Worm (Caenorhabditis elegans): ENCODE results near the gene msp-76.

msp-76 gene

DNA sequence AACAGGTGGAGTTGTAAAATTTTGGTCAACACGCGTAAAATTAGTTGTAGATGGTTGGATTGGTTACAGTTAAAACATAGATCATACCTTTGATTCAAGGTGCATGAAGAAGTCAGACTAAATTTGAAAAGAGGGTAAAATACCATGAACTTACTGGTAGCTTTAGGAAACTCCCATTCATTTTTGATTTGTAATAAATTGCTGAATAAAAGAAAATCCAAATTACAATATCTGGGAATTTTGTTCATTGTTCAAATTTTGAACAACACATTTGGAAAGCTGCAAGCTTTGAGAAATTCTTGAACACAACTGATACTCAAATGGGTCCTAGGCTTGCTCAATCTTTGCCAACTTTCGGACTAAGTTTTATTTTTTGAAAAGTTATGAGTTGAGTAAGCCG is 10.8 kb upstream of the msp-76 start:
- TF ChIP-seq dmd-4 (tag; optimal IDR thresholded peaks at IDR 0.05), result no peak
- no peak for TF ChIP-seq nhr-21 (tag; optimal IDR thresholded peaks at IDR 0.05)
- TF ChIP-seq skn-1 (tag; optimal IDR thresholded peaks at IDR 0.05), result no peak
- TF ChIP-seq nhr-129 (tag; optimal IDR thresholded peaks at IDR 0.05), result no peak
- TF ChIP-seq sma-3 (GFP tag; optimal IDR thresholded peaks at IDR 0.05), result no peak
- no peak for TF ChIP-seq C34F6.9 (tag; optimal IDR thresholded peaks at IDR 0.05)
- no peak for TF ChIP-seq fos-1 (tag; optimal IDR thresholded peaks at IDR 0.05)
- TF ChIP-seq unc-39 (tag; optimal IDR thresholded peaks at IDR 0.05), result no peak
- no peak for TF ChIP-seq nhr-10 (tag; optimal IDR thresholded peaks at IDR 0.05)
- no peak for TF ChIP-seq sma-9 (GFP tag; optimal IDR thresholded peaks at IDR 0.05)
- no peak for TF ChIP-seq sma-9 (tag; optimal IDR thresholded peaks at IDR 0.05)
- TF ChIP-seq ztf-1 (GFP tag; conservative IDR thresholded peaks at IDR 0.05), result no peak
- no peak for TF ChIP-seq gmeb-1 (tag; optimal IDR thresholded peaks at IDR 0.05)
- TF ChIP-seq Y55F3AM.14 (GFP tag; optimal IDR thresholded peaks at IDR 0.05), result no peak
- TF ChIP-seq mbf-1 (tag; optimal IDR thresholded peaks at IDR 0.05), result no peak

DNA sequence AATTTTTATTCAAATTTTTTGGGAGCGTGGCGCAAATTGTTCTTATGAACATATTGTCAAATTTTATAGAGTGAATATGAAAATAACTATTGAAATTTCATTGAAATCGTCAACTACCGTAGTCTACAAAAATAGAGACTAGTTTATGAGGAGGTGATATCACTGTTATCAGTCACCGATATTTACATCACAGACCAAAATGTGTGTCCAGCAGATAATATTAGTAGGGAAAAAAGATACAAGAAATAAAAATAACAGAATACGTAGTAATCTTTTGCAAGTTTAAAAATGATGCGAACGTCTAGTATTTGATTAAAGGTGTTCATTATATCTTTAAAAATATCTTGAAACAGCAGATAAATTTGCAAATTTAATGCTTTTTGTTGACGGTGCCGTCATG is 9.5 kb upstream of the msp-76 start:
- no peak for TF ChIP-seq nhr-23 (tag; optimal IDR thresholded peaks at IDR 0.05)
- no peak for TF ChIP-seq peb-1 (tag; optimal IDR thresholded peaks at IDR 0.05)
- TF ChIP-seq R02D3.7 (tag; optimal IDR thresholded peaks at IDR 0.05), result no peak
- no peak for TF ChIP-seq ztf-1 (GFP tag; conservative IDR thresholded peaks at IDR 0.05)
- no peak for TF ChIP-seq snpc-4 (tag; optimal IDR thresholded peaks at IDR 0.05)
- no peak for TF ChIP-seq unc-39 (tag; optimal IDR thresholded peaks at IDR 0.05)
- TF ChIP-seq lin-11 (tag; optimal IDR thresholded peaks at IDR 0.05), result no peak
- TF ChIP-seq nhr-77 (tag; optimal IDR thresholded peaks at IDR 0.05), result no peak
- TF ChIP-seq blmp-1 (tag; optimal IDR thresholded peaks at IDR 0.05; ENCODE audit: insufficient read depth), result no peak
- TF ChIP-seq lin-39 (tag; optimal IDR thresholded peaks at IDR 0.05), result no peak
- no peak for TF ChIP-seq unc-62 (GFP tag; optimal IDR thresholded peaks at IDR 0.05)

DNA sequence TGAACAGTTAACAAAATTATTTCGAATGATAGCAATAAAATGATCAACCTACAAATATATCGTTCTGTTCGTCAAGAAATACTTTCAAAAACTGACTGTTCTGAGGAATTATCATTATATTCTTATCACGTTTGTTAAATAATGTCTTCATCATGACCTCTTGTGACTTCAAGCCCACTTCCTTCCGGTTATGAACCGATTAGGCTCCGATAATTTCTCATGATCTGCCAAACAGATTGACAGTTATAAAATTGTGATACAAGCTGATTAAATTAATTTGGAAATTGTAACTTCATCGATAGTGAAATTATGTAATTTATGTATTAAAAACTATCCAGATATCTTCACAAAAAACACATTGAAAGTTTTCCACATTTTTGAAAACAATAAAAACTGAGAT is 8.0 kb upstream of the msp-76 start, which contains the start of gene ins-8:
TSS of gene ins-8 (minus strand) at position 101 of the 400 bp plus-strand sequence.
- TF ChIP-seq nhr-237 (tag; optimal IDR thresholded peaks at IDR 0.05) (no peak), R02D3.7 (tag; optimal IDR thresholded peaks at IDR 0.05) (no peak), snpc-4 (tag; optimal IDR thresholded peaks at IDR 0.05) (no peak), aly-2 (tag; optimal IDR thresholded peaks at IDR 0.05) (no peak), crh-2 (tag; optimal IDR thresholded peaks at IDR 0.05) (no peak), ztf-1 (GFP tag; conservative IDR thresholded peaks at IDR 0.05) (no peak), lin-13 (GFP tag; optimal IDR thresholded peaks at IDR 0.05) (no peak)

DNA sequence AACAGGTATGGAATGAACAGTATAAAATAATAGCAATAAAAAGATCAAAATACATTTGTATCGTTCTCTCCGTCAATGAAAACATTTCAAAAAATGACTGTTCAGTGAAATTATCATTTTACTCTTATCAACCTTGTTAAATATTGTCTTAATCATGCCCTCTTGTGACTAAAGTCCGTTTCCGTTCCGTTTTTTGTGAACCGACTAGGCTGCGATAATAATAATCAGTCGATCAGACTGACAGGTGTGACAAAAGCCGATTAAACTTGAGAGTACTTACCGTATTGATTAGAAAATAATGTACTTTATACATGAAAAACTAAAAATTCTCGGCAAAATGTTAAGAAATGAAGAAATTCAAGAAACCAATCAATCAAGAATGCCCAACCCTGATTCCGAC is 6.3 kb upstream of the msp-76 start, which contains the start of gene ins-7:
TSS of gene ins-7 (minus strand) at position 332 of the 400 bp plus-strand sequence.
- TF ChIP-seq mdl-1 (tag; optimal IDR thresholded peaks at IDR 0.05) (no peak), sma-9 (GFP tag; optimal IDR thresholded peaks at IDR 0.05) (peak; percentile 21), sma-9 (tag; optimal IDR thresholded peaks at IDR 0.05) (no peak), fos-1 (tag; optimal IDR thresholded peaks at IDR 0.05) (peak; percentile 65)

DNA sequence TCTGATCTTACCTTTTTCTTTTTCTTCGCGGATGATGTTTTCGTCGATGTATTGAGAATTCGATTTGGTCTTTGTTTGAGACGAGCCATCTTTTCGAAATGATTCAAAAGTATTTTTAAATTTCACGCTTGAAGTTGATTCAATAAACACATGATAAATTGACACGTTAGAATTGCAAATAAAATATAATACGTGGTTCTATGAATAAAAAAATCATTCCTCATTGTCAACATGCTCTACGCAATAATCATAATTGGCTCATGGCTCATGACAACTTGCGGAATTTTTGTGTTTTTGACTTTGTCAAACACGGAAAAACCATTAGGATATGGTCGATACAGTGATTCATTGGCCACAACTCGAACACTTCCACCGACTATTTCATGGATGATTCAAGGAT is 5.4 kb upstream of the msp-76 start, which contains the start of the genes htas-1 and ZK1251.3:
TSS of gene htas-1 (minus strand) at position 101 of the 400 bp plus-strand sequence.
TSS of gene ZK1251.3 (plus strand) at position 226 of the 400 bp plus-strand sequence.
- no peak for TF ChIP-seq nhr-12 (tag; optimal IDR thresholded peaks at IDR 0.05)
- no peak for TF ChIP-seq nhr-6 (tag; optimal IDR thresholded peaks at IDR 0.05)
- no peak for TF ChIP-seq unc-62 (GFP tag; optimal IDR thresholded peaks at IDR 0.05)
- TF ChIP-seq elt-1 (tag; optimal IDR thresholded peaks at IDR 0.05), result no peak
- TF ChIP-seq crh-2 (tag; optimal IDR thresholded peaks at IDR 0.05), result no peak
- TF ChIP-seq F13H6.1 (tag; optimal IDR thresholded peaks at IDR 0.05), result no peak
- no peak for TF ChIP-seq ceh-82 (tag; optimal IDR thresholded peaks at IDR 0.05)
- no peak for TF ChIP-seq elt-3 (tag; optimal IDR thresholded peaks at IDR 0.05)
- TF ChIP-seq R02D3.7 (tag; optimal IDR thresholded peaks at IDR 0.05), result no peak
- no peak for TF ChIP-seq ceh-16 (tag; optimal IDR thresholded peaks at IDR 0.05)
- no peak for TF ChIP-seq nhr-11 (tag; optimal IDR thresholded peaks at IDR 0.05)
- TF ChIP-seq lin-11 (tag; optimal IDR thresholded peaks at IDR 0.05), result no peak
- no peak for TF ChIP-seq mdl-1 (tag; optimal IDR thresholded peaks at IDR 0.05)
- no peak for TF ChIP-seq lin-13 (GFP tag; optimal IDR thresholded peaks at IDR 0.05)
- no peak for TF ChIP-seq fos-1 (tag; optimal IDR thresholded peaks at IDR 0.05)
- TF ChIP-seq dmd-4 (tag; optimal IDR thresholded peaks at IDR 0.05), result no peak
- TF ChIP-seq peb-1 (tag; optimal IDR thresholded peaks at IDR 0.05), result no peak
- no peak for TF ChIP-seq nhr-10 (tag; optimal IDR thresholded peaks at IDR 0.05)
- no peak for TF ChIP-seq lsy-2 (tag; optimal IDR thresholded peaks at IDR 0.05)
